Fruit fly (Drosophila melanogaster): ENCODE results near the gene xmas.
A peak's percentile ranks its signal among the peaks of the same experiment; 100 is the strongest.

Gene xmas

DNA sequence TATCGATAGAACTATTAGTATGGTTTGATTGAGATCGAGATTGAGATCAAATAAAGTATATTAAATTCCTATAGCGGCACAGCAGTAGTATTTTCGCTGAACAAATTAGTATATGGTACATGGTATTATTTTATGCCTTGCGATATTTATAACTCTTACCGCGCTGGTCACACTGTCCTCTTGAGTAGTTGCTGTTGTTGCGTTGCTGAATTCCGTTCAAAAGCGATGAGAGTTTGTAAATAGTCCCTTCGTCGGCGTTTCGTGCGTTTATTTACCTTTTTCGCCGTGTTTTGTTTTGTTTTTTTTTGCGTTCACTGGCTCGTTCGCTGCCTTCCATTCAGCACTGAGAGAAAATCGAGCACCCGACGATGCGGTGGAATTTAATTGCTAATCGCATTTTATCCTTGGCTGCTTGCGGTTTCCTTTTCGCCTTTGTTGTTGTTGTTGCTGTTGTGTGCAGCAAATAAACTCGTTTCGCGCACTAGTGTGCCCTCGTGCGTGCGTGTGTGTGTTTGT, 51.6 kb downstream of the xmas start, which contains the start of gene CG5004 (continued):
- TF ChIP-seq Lpt (GFP tag; optimal IDR thresholded peaks at IDR 0.05) (no peak), svp (GFP tag) (peak; percentile 59), salr (GFP tag; optimal IDR thresholded peaks at IDR 0.05) (no peak), dac (GFP tag; optimal IDR thresholded peaks at IDR 0.05) (no peak), Ets96B (tag; optimal IDR thresholded peaks at IDR 0.05) (no peak)

DNA sequence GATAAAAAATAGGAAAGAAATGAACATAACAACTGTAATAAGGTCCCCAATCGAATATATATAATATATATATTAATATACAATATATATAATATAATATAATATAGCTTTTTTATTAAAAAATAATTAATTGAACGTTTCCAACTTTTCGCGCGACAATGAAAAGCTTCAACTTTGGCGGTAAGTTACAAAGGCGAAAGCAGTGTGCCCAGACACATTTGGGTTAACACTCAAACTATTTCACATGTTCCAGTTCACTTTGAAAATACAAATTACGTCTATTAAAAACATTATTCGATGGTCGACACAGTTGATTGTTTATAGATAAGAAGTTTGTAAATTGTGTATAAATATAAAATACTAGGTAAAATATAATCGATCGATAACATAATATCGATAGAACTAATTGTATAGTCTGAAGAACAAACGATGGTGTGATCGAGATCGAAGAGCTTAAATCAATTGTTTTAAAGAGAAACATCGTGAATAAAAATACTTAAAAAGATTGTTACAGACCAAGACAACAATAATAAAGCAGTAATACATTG, 52.9 kb downstream of the xmas start:
- TF ChIP-seq CG16779 (tag; optimal IDR thresholded peaks at IDR 0.05) (no peak), Sox14 (GFP tag; optimal IDR thresholded peaks at IDR 0.05) (no peak), CG11294 (GFP tag; IDR thresholded peaks at IDR 0.05) (no peak)

DNA sequence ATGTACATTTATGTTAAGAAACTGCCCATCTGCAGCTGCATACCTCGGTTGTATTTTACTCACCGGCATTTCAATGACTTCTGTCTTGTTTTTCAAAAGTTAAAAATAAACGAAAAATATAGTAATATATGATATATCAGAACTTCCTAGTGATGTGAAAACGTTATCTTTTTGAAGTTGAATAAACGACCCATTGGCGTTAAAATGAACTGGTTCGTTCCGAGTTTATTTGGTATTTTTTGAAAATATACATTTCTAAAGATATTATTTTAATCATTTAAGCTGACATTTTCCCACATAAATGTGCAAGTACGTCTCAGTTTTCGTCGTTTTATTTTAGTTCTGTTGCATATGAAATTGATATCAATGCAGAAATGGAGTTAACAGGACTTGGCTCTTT, 53.4 kb downstream of the xmas start, which contains the start of gene Arpc3B:
Gene Arpc3B, minus strand, starts transcription at position 146 of the 400 bp plus-strand sequence.
- TF ChIP-seq Eip78C (GFP tag) (peak; percentile 11), CG10669 (GFP tag; optimal IDR thresholded peaks at IDR 0.05) (no peak)

Data from whole organism, prepupa.